Worm (Caenorhabditis elegans) whole organism, mixed stage, embryonic: Measurements from ENCODE around the gene B0393.4.

Source experiments
- M03D4.4 ChIP-seq: sonication (generic microtip); optimal IDR thresholded peaks from 2 replicates; lab custom pipeline; 2017; ENCODE audit warnings: mild to moderate bottlenecking, missing genetic modification characterization, missing compliant biosample characterization
- bed-3 ChIP-seq: fragments of 200-800 bp; sonication (Bioruptor generic); optimal IDR thresholded peaks from 3 replicates; lab custom pipeline; 2018; ENCODE audit warnings: mild to moderate bottlenecking, missing genetic modification characterization, moderate library complexity, missing compliant biosample characterization
- blmp-1 ChIP-seq: fragments of 150-350 bp; optimal IDR thresholded peaks from 2 replicates; lab custom pipeline; 2014; ENCODE audit warnings: missing biosample characterization, missing genetic modification characterization
- ceh-39 ChIP-seq: fragments of 150-350 bp; optimal IDR thresholded peaks from 2 replicates; lab custom pipeline; 2014; ENCODE audit warnings: missing biosample characterization, missing genetic modification characterization
- ceh-43 ChIP-seq: fragments of 200-800 bp; sonication (Bioruptor generic); optimal IDR thresholded peaks from 2 replicates; lab custom pipeline; 2018; ENCODE audit warnings: mild to moderate bottlenecking, missing genetic modification characterization, moderate library complexity, missing compliant biosample characterization
- ceh-83 ChIP-seq: fragments of 200-800 bp; sonication (Bioruptor generic); optimal IDR thresholded peaks from 2 replicates; lab custom pipeline; 2018; ENCODE audit warnings: mild to moderate bottlenecking, missing genetic modification characterization, missing compliant biosample characterization
- ces-1 ChIP-seq: fragments of 150-350 bp; optimal IDR thresholded peaks from 2 replicates; lab custom pipeline; 2014; ENCODE audit warnings: missing biosample characterization, missing genetic modification reagents, missing genetic modification characterization
- cnd-1 ChIP-seq: fragments of 200-800 bp; sonication (Bioruptor generic); optimal IDR thresholded peaks from 2 replicates; lab custom pipeline; 2018; ENCODE audit warnings: mild to moderate bottlenecking, missing genetic modification characterization, missing compliant biosample characterization
- drap-1 ChIP-seq: fragments of 200-800 bp; sonication (Bioruptor generic); optimal IDR thresholded peaks from 3 replicates; lab custom pipeline; 2018; ENCODE audit warnings: mild to moderate bottlenecking, missing genetic modification characterization, missing compliant biosample characterization
- elt-3 ChIP-seq: fragments of 150-350 bp; optimal IDR thresholded peaks from 2 replicates; lab custom pipeline; 2014; ENCODE audit warnings: missing biosample characterization, missing genetic modification characterization
- flh-1 ChIP-seq: fragments of 200-800 bp; sonication (Bioruptor generic); optimal IDR thresholded peaks from 2 replicates; lab custom pipeline; 2018; ENCODE audit warnings: mild to moderate bottlenecking, missing genetic modification characterization, moderate library complexity, missing compliant biosample characterization
- ham-2 ChIP-seq: fragments of 200-800 bp; sonication (Bioruptor generic); optimal IDR thresholded peaks from 2 replicates; lab custom pipeline; 2018; ENCODE audit warnings: mild to moderate bottlenecking, missing genetic modification characterization, missing compliant biosample characterization
- hlh-1 ChIP-seq: fragments of 150-350 bp; optimal IDR thresholded peaks from 2 replicates; lab custom pipeline; 2014; ENCODE audit warnings: missing biosample characterization, missing genetic modification reagents, missing genetic modification characterization
- lin-13 ChIP-seq: fragments of 150-350 bp; optimal IDR thresholded peaks from 2 replicates; lab custom pipeline; 2014; ENCODE audit warnings: missing biosample characterization, missing genetic modification characterization
- lin-32 ChIP-seq: fragments of 200-800 bp; sonication (Bioruptor generic); optimal IDR thresholded peaks from 2 replicates; lab custom pipeline; 2018; ENCODE audit warnings: mild to moderate bottlenecking, missing genetic modification characterization, missing compliant biosample characterization
- lsy-2 ChIP-seq: fragments of 150-350 bp; optimal IDR thresholded peaks from 2 replicates; lab custom pipeline; 2014; ENCODE audit warnings: missing biosample characterization, missing genetic modification characterization
- mab-5 ChIP-seq: fragments of 150-350 bp; optimal IDR thresholded peaks from 2 replicates; lab custom pipeline; 2014; ENCODE audit warnings: missing biosample characterization, missing genetic modification characterization
- mep-1 ChIP-seq: fragments of 150-350 bp; optimal IDR thresholded peaks from 2 replicates; lab custom pipeline; 2017; ENCODE audit warnings: missing biosample characterization, missing genetic modification reagents, missing genetic modification characterization, inconsistent platforms
- mls-2 ChIP-seq: sonication (generic microtip); optimal IDR thresholded peaks from 2 replicates; lab custom pipeline; 2016; ENCODE audit warnings: mild to moderate bottlenecking, missing genetic modification characterization, moderate library complexity, missing compliant biosample characterization
- nhr-12 ChIP-seq: fragments of 150-350 bp; optimal IDR thresholded peaks from 2 replicates; lab custom pipeline; 2014; ENCODE audit warnings: missing biosample characterization, missing genetic modification characterization
- nhr-2 ChIP-seq: fragments of 150-350 bp; optimal IDR thresholded peaks from 2 replicates; lab custom pipeline; 2014; ENCODE audit warnings: missing biosample characterization, missing genetic modification characterization
- nhr-237 ChIP-seq: fragments of 150-350 bp; optimal IDR thresholded peaks from 2 replicates; lab custom pipeline; 2014; ENCODE audit warnings: missing biosample characterization, missing genetic modification characterization
- nhr-28 ChIP-seq: fragments of 150-350 bp; optimal IDR thresholded peaks from 2 replicates; lab custom pipeline; 2014; ENCODE audit warnings: missing biosample characterization, missing genetic modification characterization
- nhr-76 ChIP-seq: sonication (generic microtip); optimal IDR thresholded peaks from 2 replicates; lab custom pipeline; 2017; ENCODE audit warnings: missing biosample characterization, missing genetic modification characterization
- pha-4 ChIP-seq: fragments of 150-350 bp; optimal IDR thresholded peaks from 2 replicates; lab custom pipeline; 2018; ENCODE audit warnings: missing biosample characterization, missing genetic modification reagents, missing genetic modification characterization
- sem-2 ChIP-seq: fragments of 200-800 bp; sonication (Bioruptor generic); optimal IDR thresholded peaks from 2 replicates; lab custom pipeline; 2018; ENCODE audit warnings: mild to moderate bottlenecking, missing genetic modification characterization, missing compliant biosample characterization
- snpc-4 ChIP-seq: fragments of 150-350 bp; optimal IDR thresholded peaks from 2 replicates; lab custom pipeline; 2014; ENCODE audit warnings: missing biosample characterization, missing genetic modification characterization
- sptf-1 ChIP-seq: sonication (generic microtip); optimal IDR thresholded peaks from 2 replicates; lab custom pipeline; 2017; ENCODE audit warnings: mild to moderate bottlenecking, missing genetic modification characterization, moderate library complexity, missing compliant biosample characterization
- tbx-8 ChIP-seq: fragments of 200-800 bp; sonication (Bioruptor generic); optimal IDR thresholded peaks from 2 replicates; lab custom pipeline; 2018; ENCODE audit warnings: mild to moderate bottlenecking, missing genetic modification characterization, moderate library complexity, missing compliant biosample characterization
- unc-120 ChIP-seq: sonication (generic microtip); optimal IDR thresholded peaks from 2 replicates; lab custom pipeline; 2017; ENCODE audit warnings: missing genetic modification characterization, missing compliant biosample characterization; ENCODE audit not compliant: poor library complexity, severe bottlenecking
- unc-39 ChIP-seq: fragments of 150-350 bp; optimal IDR thresholded peaks from 2 replicates; lab custom pipeline; 2014; ENCODE audit warnings: missing biosample characterization, missing genetic modification characterization
- unc-62 ChIP-seq: fragments of 150-350 bp; optimal IDR thresholded peaks from 2 replicates; lab custom pipeline; 2014; ENCODE audit warnings: missing biosample characterization, missing genetic modification reagents, missing genetic modification characterization
- zip-8 ChIP-seq: fragments of 150-350 bp; optimal IDR thresholded peaks from 2 replicates; lab custom pipeline; 2014; ENCODE audit warnings: missing biosample characterization, missing genetic modification characterization
- ztf-11 ChIP-seq: fragments of 150-350 bp; optimal IDR thresholded peaks from 2 replicates; lab custom pipeline; 2014; ENCODE audit warnings: missing biosample characterization, missing genetic modification characterization

The B0393.4 gene

DNA sequence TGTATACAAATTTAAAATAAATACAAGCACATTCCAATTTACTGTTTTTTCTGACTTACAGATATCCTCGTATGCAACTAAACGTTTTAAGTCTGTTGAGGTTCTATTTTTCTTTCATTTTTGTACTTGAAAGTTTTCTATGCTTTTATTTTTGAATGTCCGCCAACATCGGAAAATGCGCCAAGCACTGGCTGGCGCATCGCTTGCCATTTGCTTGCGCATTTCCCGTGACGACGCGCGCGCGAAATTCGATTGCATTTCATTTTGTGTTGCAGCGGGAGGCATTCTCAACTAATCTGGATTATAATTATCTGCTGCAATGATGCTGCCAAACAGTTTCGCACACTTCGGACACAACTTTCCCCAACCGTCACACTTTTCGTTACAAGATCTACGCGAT is 6.4 kb downstream of the B0393.4 start, which contains the start of gene fbxl-2:
Gene fbxl-2, plus strand, starts transcription at position 278 of the 400 bp plus-strand sequence.
- peak; percentile 50 for TF ChIP-seq mab-5 (tag; lab: Kevin White, UChicago)
- peak; percentile 84 for TF ChIP-seq cnd-1 (tag; lab: Kevin White, UChicago)
- peak; percentile 72 for TF ChIP-seq lin-32 (GFP tag; lab: Kevin White, UChicago)
- peak; percentile 94 for TF ChIP-seq nhr-237 (tag; lab: Kevin White, UChicago)
- TF ChIP-seq mls-2 (tag; lab: Kevin White, UChicago), result peak; percentile 77
- peak; percentile 63 for TF ChIP-seq nhr-12
- peak; percentile 73 for TF ChIP-seq ztf-11 (tag; lab: Kevin White, UChicago)
- no peak for TF ChIP-seq blmp-1
- TF ChIP-seq drap-1, result peak; percentile 80
- peak; percentile 98 for TF ChIP-seq lin-13
- peak; percentile 95 for TF ChIP-seq mep-1 (tag; lab: Kevin White, UChicago)
- peak; percentile 46 for TF ChIP-seq sem-2 (GFP tag; lab: Kevin White, UChicago)
- TF ChIP-seq nhr-76 (tag; lab: Kevin White, UChicago), result no peak
- peak; percentile 51 for TF ChIP-seq unc-120 (tag; lab: Kevin White, UChicago)
- TF ChIP-seq sptf-1 (tag; lab: Kevin White, UChicago), result peak; percentile 89
- peak; percentile 71 for TF ChIP-seq elt-3
- TF ChIP-seq hlh-1 (tag; lab: Kevin White, UChicago), result peak; percentile 34
- peak; percentile 33 for TF ChIP-seq nhr-2 (tag; lab: Kevin White, UChicago)
- TF ChIP-seq lsy-2 (tag; lab: Kevin White, UChicago), result peak; percentile 92
- peak; percentile 10 for TF ChIP-seq flh-1
- peak; percentile 47 for TF ChIP-seq tbx-8
- TF ChIP-seq nhr-28 (tag; lab: Kevin White, UChicago), result no peak
- TF ChIP-seq ceh-43 (GFP tag; lab: Kevin White, UChicago), result peak; percentile 68
- TF ChIP-seq unc-62 (GFP tag; lab: Kevin White, UChicago), result no peak
- TF ChIP-seq pha-4 (tag; lab: Kevin White, UChicago), result peak; percentile 94
- peak; percentile 83 for TF ChIP-seq M03D4.4 (tag; lab: Kevin White, UChicago)
- peak; percentile 78 for TF ChIP-seq ceh-39
- TF ChIP-seq ces-1 (GFP tag; lab: Kevin White, UChicago), result no peak
- TF ChIP-seq unc-39 (tag; lab: Kevin White, UChicago), result no peak
- TF ChIP-seq ham-2 (GFP tag; lab: Kevin White, UChicago), result peak; percentile 58
- peak; percentile 41 for TF ChIP-seq bed-3 (GFP tag; lab: Kevin White, UChicago)
- no peak for TF ChIP-seq zip-8 (tag; lab: Kevin White, UChicago)
- no peak for TF ChIP-seq snpc-4
- TF ChIP-seq ceh-83 (GFP tag; lab: Kevin White, UChicago), result peak; percentile 73
- TF ChIP-seq, all 35 proteins: peak for 26

DNA sequence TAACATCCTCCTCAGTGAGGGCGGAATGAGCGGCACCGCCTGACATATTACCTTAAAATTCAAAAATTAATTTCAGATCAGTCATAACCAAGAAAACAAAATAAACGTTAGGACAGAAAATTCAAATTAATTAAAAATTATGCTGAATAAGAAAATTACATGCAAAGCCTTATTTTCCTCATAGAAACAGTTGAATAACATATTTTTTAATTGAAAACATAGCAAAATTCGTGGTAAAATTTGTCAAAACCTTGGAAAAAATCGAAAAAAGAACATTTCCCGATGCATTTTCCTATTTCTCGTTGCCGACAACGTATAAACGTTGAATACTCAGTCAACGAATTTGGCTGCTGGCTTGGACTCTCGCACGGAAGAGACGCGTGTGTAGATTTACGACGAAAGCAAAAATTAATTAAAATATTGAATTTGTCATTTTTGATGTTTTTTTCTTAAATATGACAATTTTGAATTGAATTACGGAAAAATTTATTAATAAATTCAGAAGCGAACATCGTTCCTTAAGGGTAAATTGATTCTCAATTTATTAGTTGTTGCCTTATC is 9.3 kb downstream of the B0393.4 start, which contains the start of the genes rps-0 and rbg-3:
Gene rps-0, minus strand, starts transcription at position 51 of the 561 bp plus-strand sequence.
Gene rbg-3, plus strand, starts transcription at position 424 of the 561 bp plus-strand sequence.
- TF ChIP-seq hlh-1 (tag; lab: Kevin White, UChicago) (peak; percentile 61), elt-3 (peak; percentile 17), nhr-237 (tag; lab: Kevin White, UChicago) (peak; percentile 91), nhr-12 (no peak), drap-1 (peak; percentile 43), pha-4 (tag; lab: Kevin White, UChicago) (peak; percentile 81), ces-1 (GFP tag; lab: Kevin White, UChicago) (peak; percentile 96), ceh-39 (peak; percentile 86), mls-2 (tag; lab: Kevin White, UChicago) (no peak), unc-120 (tag; lab: Kevin White, UChicago) (peak; percentile 65), mab-5 (tag; lab: Kevin White, UChicago) (peak; percentile 56), ztf-11 (tag; lab: Kevin White, UChicago) (no peak), lsy-2 (tag; lab: Kevin White, UChicago) (peak; percentile 90), lin-13 (peak; percentile 79), mep-1 (tag; lab: Kevin White, UChicago) (peak; percentile 98)

DNA sequence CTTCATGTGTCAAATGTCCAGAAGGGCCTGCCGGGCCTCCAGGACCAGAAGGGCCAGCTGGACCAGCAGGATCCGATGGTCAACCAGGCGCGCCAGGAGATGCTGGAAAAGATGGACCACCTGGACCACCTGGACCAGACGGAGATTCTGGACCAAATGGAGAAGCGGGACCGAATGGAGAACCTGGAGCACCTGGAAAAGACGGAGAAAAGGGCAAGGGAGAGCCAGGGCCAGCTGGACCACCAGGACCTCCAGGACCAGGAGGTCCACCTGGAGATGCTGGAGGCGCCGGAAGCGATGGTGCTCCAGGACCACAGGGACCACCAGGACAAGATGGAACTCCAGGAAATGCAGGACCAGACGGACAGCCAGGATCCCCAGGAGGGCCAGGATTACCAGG is 14.7 kb downstream of the B0393.4 start:
- TF ChIP-seq ceh-83 (GFP tag; lab: Kevin White, UChicago), result no peak
- no peak for TF ChIP-seq lsy-2 (tag; lab: Kevin White, UChicago)
- TF ChIP-seq ham-2 (GFP tag; lab: Kevin White, UChicago), result no peak
- no peak for TF ChIP-seq nhr-237 (tag; lab: Kevin White, UChicago)
- no peak for TF ChIP-seq mls-2 (tag; lab: Kevin White, UChicago)
- TF ChIP-seq ceh-39, result no peak
- no peak for TF ChIP-seq nhr-12
- TF ChIP-seq lin-13, result no peak
- TF ChIP-seq flh-1, result no peak
- TF ChIP-seq tbx-8, result no peak
- TF ChIP-seq lin-32 (GFP tag; lab: Kevin White, UChicago), result no peak
- no peak for TF ChIP-seq unc-120 (tag; lab: Kevin White, UChicago)
- TF ChIP-seq mep-1 (tag; lab: Kevin White, UChicago), result no peak
